Worm (Caenorhabditis elegans): ENCODE data around the gene F46H5.7.
A peak's percentile ranks its signal among the peaks of the same experiment; 100 is the strongest.

The F46H5.7 gene

ce11 chrX:7244756-7245155 lies 2.0 kb upstream of the F46H5.7 start (continued):
- TF ChIP-seq mdl-1 (tag; optimal IDR thresholded peaks at IDR 0.05) (peak in 1 of 2 experiments; percentile 61), tag-97 (GFP tag; IDR thresholded peaks at IDR 0.05) (no peak), ces-1 (GFP tag; optimal IDR thresholded peaks at IDR 0.05) (no peak), mes-2 (tag; optimal IDR thresholded peaks at IDR 0.05; ENCODE audit: poor library complexity, severe bottlenecking) (peak; percentile 44), ctbp-1 (GFP tag; IDR thresholded peaks at IDR 0.05) (no peak), arid-1 (GFP tag; conservative IDR thresholded peaks at IDR 0.05) (no peak), skn-1 (tag; optimal IDR thresholded peaks at IDR 0.05) (no peak), nhr-77 (tag; optimal IDR thresholded peaks at IDR 0.05) (peak; percentile 73), mdt-29 (GFP tag; IDR thresholded peaks at IDR 0.05) (peak; percentile 74), dpl-1 (GFP tag; optimal IDR thresholded peaks at IDR 0.05) (peak; percentile 2), cey-2 (tag; optimal IDR thresholded peaks at IDR 0.05; ENCODE audit: borderline replicate concordance, insufficient read depth) (no peak), T20F7.1 (GFP tag; optimal IDR thresholded peaks at IDR 0.05) (peak; percentile 48), lin-13 (GFP tag; optimal IDR thresholded peaks at IDR 0.05) (no peak), saeg-2 (GFP tag; IDR thresholded peaks at IDR 0.05) (0 out of 2 replicates have a peak, but pooled peaks have one; percentile 8), zag-1 (tag; optimal IDR thresholded peaks at IDR 0.05) (no peak), Y48G9A.11 (GFP tag; IDR thresholded peaks at IDR 0.05) (no peak), hif-1 (tag; optimal IDR thresholded peaks at IDR 0.05) (peak in 1 of 2 experiments; percentile 25), rbr-2 (tag; optimal IDR thresholded peaks at IDR 0.05) (no peak), lsy-2 (tag; optimal IDR thresholded peaks at IDR 0.05) (no peak), nhr-41 (GFP tag; IDR thresholded peaks at IDR 0.05) (no peak), tra-1 (GFP tag; IDR thresholded peaks at IDR 0.05) (peak; percentile 86), set-16 (GFP tag; IDR thresholded peaks at IDR 0.05) (no peak), hlh-11 (tag; optimal IDR thresholded peaks at IDR 0.05) (peak; percentile 94), zip-11 (GFP tag; IDR thresholded peaks at IDR 0.05) (no peak), lin-38 (GFP tag; IDR thresholded peaks at IDR 0.05) (no peak), D1046.2 (GFP tag; IDR thresholded peaks at IDR 0.05) (no peak), hlh-30 (tag; optimal IDR thresholded peaks at IDR 0.05; ENCODE audit: insufficient read depth) (peak; percentile 76), dve-1 (tag; optimal IDR thresholded peaks at IDR 0.05; ENCODE audit: insufficient read depth) (peak; percentile 92), Y75B8A.6 (GFP tag; IDR thresholded peaks at IDR 0.05) (no peak), lim-7 (GFP tag; IDR thresholded peaks at IDR 0.05) (no peak), nhr-10 (tag; optimal IDR thresholded peaks at IDR 0.05) (peak; percentile 53), dmd-6 (GFP tag; IDR thresholded peaks at IDR 0.05) (peak; percentile 94), mep-1 (tag; optimal IDR thresholded peaks at IDR 0.05) (peak; percentile 31), F44E2.7 (GFP tag; IDR thresholded peaks at IDR 0.05) (no peak), unc-39 (tag; optimal IDR thresholded peaks at IDR 0.05) (no peak), ceh-20 (GFP tag; IDR thresholded peaks at IDR 0.05) (peak; percentile 50; the same call in 1 of the 2 replicates), gei-8 (GFP tag; optimal IDR thresholded peaks at IDR 0.05) (no peak), nhr-48 (tag; optimal IDR thresholded peaks at IDR 0.05) (peak; percentile 75), ceh-82 (tag; optimal IDR thresholded peaks at IDR 0.05) (no peak)

DNA sequence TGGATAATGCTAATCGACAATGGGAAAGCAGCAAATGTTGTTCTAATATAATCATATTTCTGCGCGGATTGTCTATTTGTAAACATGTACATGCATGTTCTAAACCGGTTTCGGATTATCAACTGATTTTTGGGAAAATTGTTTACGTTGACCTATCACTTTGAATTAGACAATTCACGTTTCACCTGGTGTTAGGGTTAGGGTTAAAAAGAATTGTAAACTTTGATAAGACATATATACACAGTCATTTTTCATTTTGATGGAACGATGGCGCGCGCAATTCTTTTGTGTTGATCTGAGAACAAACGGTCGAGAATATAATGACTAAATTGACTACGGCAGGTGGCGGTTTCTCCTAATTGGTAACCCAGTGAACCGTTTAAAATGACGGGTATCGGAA lies 664 bp downstream of the F46H5.7 start:
- TF ChIP-seq attf-4 (tag; optimal IDR thresholded peaks at IDR 0.05): no peak
- TF ChIP-seq lin-29 (GFP tag; IDR thresholded peaks at IDR 0.05): no peak
- peak; percentile 17 for TF ChIP-seq nhr-28 (tag; optimal IDR thresholded peaks at IDR 0.05)
- TF ChIP-seq daf-16 (GFP tag; optimal IDR thresholded peaks at IDR 0.05): no peak
- peak; percentile 69 for TF ChIP-seq daf-16 (tag; optimal IDR thresholded peaks at IDR 0.05)
- no peak for TF ChIP-seq madf-5 (GFP tag; IDR thresholded peaks at IDR 0.05)
- TF ChIP-seq hlh-30 (tag; optimal IDR thresholded peaks at IDR 0.05; ENCODE audit: insufficient read depth): peak; percentile 29
- TF ChIP-seq dve-1 (tag; optimal IDR thresholded peaks at IDR 0.05; ENCODE audit: insufficient read depth): peak; percentile 12
- TF ChIP-seq mes-2 (tag; optimal IDR thresholded peaks at IDR 0.05; ENCODE audit: poor library complexity, severe bottlenecking): no peak
- no peak for TF ChIP-seq Y75B8A.6 (GFP tag; IDR thresholded peaks at IDR 0.05)
- TF ChIP-seq aha-1 (tag): peak; percentile 71
- no peak for TF ChIP-seq D1046.2 (GFP tag; IDR thresholded peaks at IDR 0.05)
- no peak for TF ChIP-seq hlh-11 (tag; optimal IDR thresholded peaks at IDR 0.05)
- no peak for TF ChIP-seq lin-38 (GFP tag; IDR thresholded peaks at IDR 0.05)
- no peak for TF ChIP-seq hif-1 (tag; optimal IDR thresholded peaks at IDR 0.05)
- TF ChIP-seq gei-8 (GFP tag; optimal IDR thresholded peaks at IDR 0.05): no peak
- TF ChIP-seq duxl-1 (tag; optimal IDR thresholded peaks at IDR 0.05; ENCODE audit: poor library complexity): no peak
- no peak for TF ChIP-seq F49E8.2 (tag; optimal IDR thresholded peaks at IDR 0.05; ENCODE audit: borderline replicate concordance)
- peak; percentile 12 for TF ChIP-seq T20F7.1 (GFP tag; optimal IDR thresholded peaks at IDR 0.05)
- TF ChIP-seq mdl-1 (tag; optimal IDR thresholded peaks at IDR 0.05): peak in 1 of 2 experiments; percentile 0
- TF ChIP-seq nhr-102 (tag; optimal IDR thresholded peaks at IDR 0.05): no peak
- TF ChIP-seq mxl-2 (GFP tag; conservative IDR thresholded peaks at IDR 0.05): no peak

Data from whole organism, L4 larva.